Worm (Caenorhabditis elegans) whole organism, midembryonic: Measurements from ENCODE around the gene ZK1248.5.

Experiments
- cog-1 ChIP-seq: sonication (generic microtip); optimal IDR thresholded peaks from 2 replicates; lab custom pipeline; 2016; ENCODE audit warnings: missing genetic modification characterization, missing compliant biosample characterization
- ref-1 ChIP-seq: fragments of 200-800 bp; sonication (Bioruptor generic); conservative IDR thresholded peaks from 2 replicates; pipeline ENCODE4 v1.3.6; 2022; ENCODE audit warnings: missing genetic modification reagents, missing genetic modification characterization, missing compliant biosample characterization

DNA sequence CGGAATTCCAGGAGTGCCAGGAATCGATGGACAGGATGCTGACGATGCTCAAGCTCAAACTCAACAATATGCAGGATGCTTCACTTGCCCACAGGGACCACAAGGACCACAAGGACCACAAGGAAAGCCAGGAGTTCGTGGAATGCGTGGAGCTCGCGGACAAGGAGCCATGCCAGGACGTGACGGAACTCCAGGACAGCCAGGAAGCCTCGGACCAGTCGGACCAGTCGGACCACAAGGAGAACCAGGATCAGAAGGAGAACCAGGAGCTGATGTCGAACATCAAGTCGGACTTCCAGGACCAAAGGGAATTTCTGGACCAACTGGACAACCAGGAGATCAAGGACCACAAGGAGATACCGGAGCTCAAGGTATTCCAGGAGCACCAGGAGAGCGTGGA is 21.1 kb downstream of the ZK1248.5 start:
- no peak for TF ChIP-seq cog-1 (tag; lab: Kevin White, UChicago)
- TF ChIP-seq ref-1 (GFP tag; lab: Robert Waterston, UW), result no peak
